Worm (Caenorhabditis elegans) whole organism, midembryonic: ENCODE measurements around the gene T07G12.3.

Experiments
- cog-1 ChIP-seq: sonication (generic microtip); optimal IDR thresholded peaks from 2 replicates; lab custom pipeline; 2016; ENCODE audit warnings: missing genetic modification characterization, missing compliant biosample characterization
- klf-2 ChIP-seq: fragments of 200-800 bp; sonication (Bioruptor generic); conservative IDR thresholded peaks from 2 replicates; pipeline ENCODE4 v1.3.6; 2022; ENCODE audit warnings: missing genetic modification reagents, missing genetic modification characterization, missing compliant biosample characterization
- med-1 ChIP-seq: sonication (generic microtip); optimal IDR thresholded peaks from 2 replicates; lab custom pipeline; 2017; ENCODE audit warnings: missing genetic modification characterization, mild to moderate bottlenecking, missing compliant biosample characterization, antibody characterized with exemption, missing genetic modification reagents; ENCODE audit not compliant: insufficient read depth
- ztf-29 ChIP-seq: fragments of 200-800 bp; sonication (Bioruptor generic); IDR thresholded peaks from 2 replicates; pipeline ENCODE4 v1.3.6; 2022; ENCODE audit warnings: missing genetic modification reagents, missing genetic modification characterization, missing compliant biosample characterization

- no peak for TF ChIP-seq klf-2 (GFP tag; lab: Robert Waterston, UW)
- no peak for TF ChIP-seq cog-1
- TF ChIP-seq med-1 (GFP tag; lab: Kevin White, UChicago): no peak
- no peak for TF ChIP-seq ztf-29 (GFP tag; lab: Robert Waterston, UW)
Observed at ce11 chrIV:10584237-10584636, 50.5 kb downstream of the T07G12.3 start, which contains the start of gene oac-8.
